Worm (Caenorhabditis elegans) whole organism, L1 larva: ENCODE data around the gene F55G7.4.

Experiments
- alr-1 ChIP-seq: fragments of 200-800 bp; sonication (Bioruptor generic); optimal IDR thresholded peaks from 2 replicates; lab custom pipeline; 2018; ENCODE audit warnings: borderline replicate concordance, mild to moderate bottlenecking, missing genetic modification characterization, missing compliant biosample characterization
- grh-1 ChIP-seq: fragments of 200-800 bp; sonication (Bioruptor generic); IDR thresholded peaks from 2 replicates; pipeline ENCODE4 v1.3.6; 2022; ENCODE audit warnings: missing genetic modification reagents, missing genetic modification characterization, missing compliant biosample characterization
- lir-3 ChIP-seq: sonication (generic microtip); optimal IDR thresholded peaks from 2 replicates; lab custom pipeline; 2016; ENCODE audit warnings: mild to moderate bottlenecking, missing genetic modification characterization, moderate library complexity, missing compliant biosample characterization; ENCODE audit not compliant: poor library complexity
- nhr-11 ChIP-seq: fragments of 150-350 bp; optimal IDR thresholded peaks from 2 replicates; lab custom pipeline; 2014; ENCODE audit warnings: missing biosample characterization, missing genetic modification characterization
- nhr-76 ChIP-seq: sonication (generic microtip); optimal IDR thresholded peaks from 2 replicates; lab custom pipeline; 2017; ENCODE audit warnings: missing biosample characterization, missing genetic modification characterization
- nhr-90 ChIP-seq: sonication (generic microtip); optimal IDR thresholded peaks from 2 replicates; lab custom pipeline; 2016; ENCODE audit warnings: mild to moderate bottlenecking, missing genetic modification characterization, missing compliant biosample characterization; ENCODE audit not compliant: poor library complexity
- rnt-1 ChIP-seq: sonication (generic microtip); optimal IDR thresholded peaks from 2 replicates; lab custom pipeline; 2016; ENCODE audit warnings: mild to moderate bottlenecking, missing genetic modification characterization, moderate library complexity, missing compliant biosample characterization

F55G7.4 gene

DNA sequence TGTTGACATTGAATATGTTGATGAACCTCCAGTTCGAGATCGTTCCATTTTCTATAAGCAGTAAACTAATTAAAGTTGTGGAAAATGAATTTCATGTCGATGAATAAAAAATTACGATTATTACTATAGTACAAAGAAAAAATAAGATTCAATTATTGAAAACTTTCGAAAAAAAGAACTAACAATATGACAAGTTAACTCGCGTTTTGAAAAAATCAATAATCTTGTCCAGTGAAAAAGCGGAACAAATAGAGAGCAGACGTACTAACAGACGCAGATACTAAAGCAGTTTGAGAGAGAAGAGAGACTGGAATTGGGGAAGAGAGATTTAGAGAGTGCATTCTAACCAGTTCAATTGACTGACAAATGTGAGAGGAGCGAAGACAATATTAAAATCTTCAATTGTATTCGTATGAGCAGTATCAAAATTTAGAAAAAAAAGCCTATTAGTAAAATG lies 47.0 kb downstream of the F55G7.4 start, which contains the start of gene set-6 (continued):
- TF ChIP-seq lir-3 (tag; lab: Kevin White, UChicago) (peak; percentile 20), nhr-90 (tag; lab: Kevin White, UChicago) (no peak), alr-1 (tag; lab: Kevin White, UChicago) (no peak), rnt-1 (tag; lab: Kevin White, UChicago) (peak; percentile 2), nhr-11 (tag; lab: Kevin White, UChicago) (no peak), nhr-76 (tag; lab: Kevin White, UChicago) (no peak), grh-1 (GFP tag; lab: Robert Waterston, UW) (no peak)
